Fruit fly (Drosophila melanogaster) whole organism, embryonic: ENCODE data around the gene Ppat-Dpck.

Source experiments
- Adf1 ChIP-seq: fragments of 200-800 bp; sonication (Bioruptor generic); IDR thresholded peaks from 2 replicates; pipeline ENCODE4 v1.3.6; 2022; ENCODE audit warnings: missing biosample characterization, missing genetic modification characterization
- CG10209 ChIP-seq: fragments of 200-800 bp; sonication (Bioruptor generic); optimal IDR thresholded peaks from 3 replicates; lab custom pipeline; 2017; ENCODE audit warnings: missing biosample characterization, mild to moderate bottlenecking, missing genetic modification characterization, missing genetic modification reagents
- CG10462 ChIP-seq: fragments of 200-800 bp; sonication (Bioruptor generic); optimal IDR thresholded peaks from 2 replicates; lab custom pipeline; 2016; ENCODE audit warnings: missing biosample characterization, missing genetic modification characterization
- CG11456 ChIP-seq: fragments of 200-800 bp; sonication (Bioruptor generic); IDR thresholded peaks from 3 replicates; pipeline ENCODE4 v1.3.6; 2022; ENCODE audit warnings: missing biosample characterization, missing genetic modification characterization
- CG12744 ChIP-seq: fragments of 200-800 bp; sonication (Bioruptor generic); optimal IDR thresholded peaks from 2 replicates; lab custom pipeline; 2016; ENCODE audit warnings: missing biosample characterization, missing genetic modification characterization
- CG12942 ChIP-seq: fragments of 200-800 bp; sonication (Bioruptor generic); optimal IDR thresholded peaks from 3 replicates; lab custom pipeline; 2016; ENCODE audit warnings: missing biosample characterization, missing genetic modification characterization
- CG15269 ChIP-seq: fragments of 200-800 bp; sonication (Bioruptor generic); optimal IDR thresholded peaks from 2 replicates; lab custom pipeline; 2018; ENCODE audit warnings: missing biosample characterization, mild to moderate bottlenecking, missing genetic modification characterization, moderate library complexity
- CG15514 ChIP-seq: fragments of 200-800 bp; sonication (Bioruptor generic); optimal IDR thresholded peaks from 3 replicates; lab custom pipeline; 2017; ENCODE audit warnings: missing biosample characterization, missing genetic modification characterization, mild to moderate bottlenecking, moderate library complexity, missing genetic modification reagents
- CG16863 ChIP-seq: fragments of 200-800 bp; sonication (Bioruptor generic); optimal IDR thresholded peaks from 3 replicates; lab custom pipeline; 2016; ENCODE audit warnings: missing biosample characterization, missing genetic modification characterization
- CG17361 ChIP-seq: fragments of 200-800 bp; sonication (Bioruptor generic); IDR thresholded peaks from 3 replicates; pipeline ENCODE4 v1.3.6; 2022; ENCODE audit warnings: missing biosample characterization, missing genetic modification characterization
- CG17568 ChIP-seq: fragments of 200-800 bp; sonication (Bioruptor generic); optimal IDR thresholded peaks from 2 replicates; lab custom pipeline; 2018; ENCODE audit warnings: missing biosample characterization, mild to moderate bottlenecking, missing genetic modification characterization, moderate library complexity
- CG18262 ChIP-seq: fragments of 200-800 bp; optimal IDR thresholded peaks from 3 replicates; lab custom pipeline; 2019; ENCODE audit warnings: missing biosample characterization, mild to moderate bottlenecking, missing genetic modification characterization, moderate library complexity
- CG18599 ChIP-seq: fragments of 200-800 bp; sonication (Bioruptor generic); optimal IDR thresholded peaks from 3 replicates; lab custom pipeline; 2017; ENCODE audit warnings: missing biosample characterization, missing genetic modification characterization, mild to moderate bottlenecking, moderate library complexity, missing genetic modification reagents
- CG18764 ChIP-seq: fragments of 200-800 bp; sonication (Bioruptor generic); optimal IDR thresholded peaks from 3 replicates; lab custom pipeline; 2016; ENCODE audit warnings: missing biosample characterization, missing genetic modification characterization
- CG2120 ChIP-seq: fragments of 200-800 bp; sonication (Bioruptor generic); optimal IDR thresholded peaks from 3 replicates; lab custom pipeline; 2016; ENCODE audit warnings: missing biosample characterization, missing genetic modification characterization
- CG3163 ChIP-seq: fragments of 200-800 bp; sonication (Bioruptor generic); optimal IDR thresholded peaks from 3 replicates; lab custom pipeline; 2016; ENCODE audit warnings: missing biosample characterization, missing genetic modification characterization
- CG32767 ChIP-seq: fragments of 200-800 bp; sonication (Bioruptor generic); IDR thresholded peaks from 2 replicates; pipeline ENCODE4 v1.3.6; 2022; ENCODE audit warnings: missing biosample characterization, missing genetic modification characterization
- CG33213 ChIP-seq: fragments of 200-800 bp; sonication (Bioruptor generic); optimal IDR thresholded peaks from 3 replicates; lab custom pipeline; 2016; ENCODE audit warnings: missing biosample characterization, missing genetic modification characterization
- CG3995 ChIP-seq: fragments of 200-800 bp; sonication (Bioruptor generic); optimal IDR thresholded peaks from 3 replicates; lab custom pipeline; 2016; ENCODE audit warnings: missing biosample characterization, missing genetic modification characterization
- CG6765 ChIP-seq: fragments of 200-800 bp; sonication (Bioruptor generic); optimal IDR thresholded peaks from 3 replicates; lab custom pipeline; 2017; ENCODE audit warnings: missing biosample characterization, mild to moderate bottlenecking, missing genetic modification characterization
- CG7271 ChIP-seq: fragments of 200-800 bp; sonication (Bioruptor generic); optimal IDR thresholded peaks from 2 replicates; lab custom pipeline; 2018; ENCODE audit warnings: missing biosample characterization, mild to moderate bottlenecking, missing genetic modification characterization, moderate library complexity
- CG9215 ChIP-seq: fragments of 200-800 bp; sonication (Bioruptor generic); IDR thresholded peaks from 2 replicates; pipeline ENCODE4 v1.3.6; 2022; ENCODE audit warnings: missing biosample characterization, missing genetic modification characterization
- Doc3 ChIP-seq: fragments of 200-800 bp; sonication (Bioruptor generic); IDR thresholded peaks from 3 replicates; pipeline ENCODE4 v1.3.6; 2022; ENCODE audit warnings: missing biosample characterization, missing genetic modification characterization; ENCODE audit not compliant: partially characterized antibody
- Dp ChIP-seq: fragments of 200-800 bp; sonication (Bioruptor generic); optimal IDR thresholded peaks from 2 replicates; lab custom pipeline; 2018; ENCODE audit warnings: missing biosample characterization, mild to moderate bottlenecking, missing genetic modification characterization, moderate library complexity
- Gug ChIP-seq: fragments of 200-800 bp; sonication (Bioruptor generic); IDR thresholded peaks from 4 replicates; pipeline ENCODE4 v1.3.6; 2022; ENCODE audit warnings: missing biosample characterization, missing genetic modification characterization
- Hand ChIP-seq: fragments of 200-800 bp; sonication (Bioruptor generic); optimal IDR thresholded peaks from 2 replicates; lab custom pipeline; 2017; ENCODE audit warnings: mild to moderate bottlenecking, missing biosample characterization, missing genetic modification reagents, missing genetic modification characterization
- Hmx ChIP-seq: fragments of 200-800 bp; sonication (Bioruptor generic); optimal IDR thresholded peaks from 2 replicates; lab custom pipeline; 2016; ENCODE audit warnings: missing biosample characterization, missing genetic modification characterization
- MBD-R2 ChIP-seq: fragments of 200-800 bp; sonication (Bioruptor generic); IDR thresholded peaks from 2 replicates; pipeline ENCODE4 v1.3.6; 2022; ENCODE audit warnings: missing biosample characterization, missing genetic modification characterization
- Mad ChIP-seq: fragments of 200-800 bp; sonication (Bioruptor generic); optimal IDR thresholded peaks from 2 replicates; lab custom pipeline; 2016; ENCODE audit warnings: missing biosample characterization, missing genetic modification characterization
- Optix ChIP-seq: fragments of 200-800 bp; sonication (Bioruptor generic); IDR thresholded peaks from 3 replicates; pipeline ENCODE4 v1.3.6; 2022; ENCODE audit warnings: missing biosample characterization, missing genetic modification characterization
- Side ChIP-seq: fragments of 200-800 bp; sonication (Bioruptor generic); optimal IDR thresholded peaks from 2 replicates; lab custom pipeline; 2016; ENCODE audit warnings: missing biosample characterization, missing genetic modification characterization
- Sox102F ChIP-seq: fragments of 200-800 bp; sonication (Bioruptor generic); optimal IDR thresholded peaks from 2 replicates; lab custom pipeline; 2018; ENCODE audit warnings: missing biosample characterization, mild to moderate bottlenecking, missing genetic modification characterization, moderate library complexity
- Ssrp ChIP-seq: fragments of 200-800 bp; sonication (Bioruptor generic); optimal IDR thresholded peaks from 2 replicates; lab custom pipeline; 2018; ENCODE audit warnings: missing biosample characterization, mild to moderate bottlenecking, missing genetic modification characterization, moderate library complexity
- TFAM ChIP-seq: fragments of 200-800 bp; sonication (Bioruptor generic); optimal IDR thresholded peaks from 2 replicates; lab custom pipeline; 2017; ENCODE audit warnings: missing biosample characterization, missing genetic modification characterization, inconsistent platforms
- ac ChIP-seq: fragments of 200-800 bp; sonication (Bioruptor generic); optimal IDR thresholded peaks from 3 replicates; lab custom pipeline; 2017; ENCODE audit warnings: missing biosample characterization, mild to moderate bottlenecking, missing genetic modification characterization
- bbx ChIP-seq: fragments of 200-800 bp; sonication (Bioruptor generic); IDR thresholded peaks from 2 replicates; pipeline ENCODE4 v1.3.6; 2022; ENCODE audit warnings: missing biosample characterization, missing genetic modification characterization; ENCODE audit not compliant: partially characterized antibody
- dati ChIP-seq: fragments of 200-800 bp; sonication (Bioruptor generic); IDR thresholded peaks from 2 replicates; pipeline ENCODE4 v1.3.6; 2022; ENCODE audit warnings: missing biosample characterization, missing genetic modification characterization
- dimm ChIP-seq: fragments of 200-800 bp; sonication (Bioruptor generic); IDR thresholded peaks from 2 replicates; pipeline ENCODE4 v1.3.6; 2022; ENCODE audit warnings: missing biosample characterization, missing genetic modification characterization
- hb ChIP-seq: fragments of 200-800 bp; sonication (Bioruptor generic); IDR thresholded peaks from 3 replicates; pipeline ENCODE4 v1.3.6; 2022; ENCODE audit warnings: missing biosample characterization, missing genetic modification characterization; ENCODE audit not compliant: partially characterized antibody
- jumu ChIP-seq: fragments of 200-800 bp; sonication (Bioruptor generic); optimal IDR thresholded peaks from 3 replicates; lab custom pipeline; 2016; ENCODE audit warnings: missing biosample characterization, missing genetic modification characterization
- kah ChIP-seq: fragments of 200-800 bp; sonication (Bioruptor generic); optimal IDR thresholded peaks from 2 replicates; lab custom pipeline; 2018; ENCODE audit warnings: missing biosample characterization, mild to moderate bottlenecking, missing genetic modification characterization
- kni ChIP-seq: fragments of 200-800 bp; sonication (Bioruptor generic); optimal IDR thresholded peaks from 3 replicates; lab custom pipeline; 2017; ENCODE audit warnings: mild to moderate bottlenecking, missing biosample characterization, missing genetic modification reagents, missing genetic modification characterization
- org-1 ChIP-seq: fragments of 200-800 bp; sonication (Bioruptor generic); optimal IDR thresholded peaks from 2 replicates; lab custom pipeline; 2017; ENCODE audit warnings: missing biosample characterization, missing genetic modification characterization
- pan ChIP-seq, 4 experiments: fragments of >200 bp in 3 of 4; fragments of 200-800 bp in 1 of 4; sonication (Bioruptor generic) in 1 of 4; optimal IDR thresholded peaks in 3 of 4; IDR thresholded peaks in 1 of 4; 2 replicates each; pipeline versions ENCODE4 v1.3.6 to Lab custom; 2017 to 2022; ENCODE audit warnings: missing biosample characterization in 2 of 4, missing genetic modification characterization in 2 of 4, mixed read lengths in 1 of 4
- pros ChIP-seq: fragments of 200-800 bp; sonication (Bioruptor generic); optimal IDR thresholded peaks from 3 replicates; lab custom pipeline; 2019; ENCODE audit warnings: missing biosample characterization, mild to moderate bottlenecking, missing genetic modification characterization, moderate library complexity
- toy ChIP-seq: fragments of 200-800 bp; sonication (Bioruptor generic); IDR thresholded peaks from 2 replicates; pipeline ENCODE4 v1.3.6; 2022; ENCODE audit warnings: missing biosample characterization, missing genetic modification characterization
- tup ChIP-seq: fragments of 200-800 bp; sonication (Bioruptor generic); optimal IDR thresholded peaks from 2 replicates; lab custom pipeline; 2016; ENCODE audit warnings: missing biosample characterization, mild to moderate bottlenecking, missing genetic modification characterization, moderate library complexity
- vnd ChIP-seq: fragments of 200-800 bp; sonication (Bioruptor generic); IDR thresholded peaks from 3 replicates; pipeline ENCODE4 v1.3.6; 2022; ENCODE audit warnings: missing biosample characterization, missing genetic modification characterization; ENCODE audit not compliant: partially characterized antibody
- zf30C ChIP-seq: fragments of 200-800 bp; sonication (Bioruptor generic); optimal IDR thresholded peaks from 3 replicates; lab custom pipeline; 2018; ENCODE audit warnings: missing biosample characterization, mild to moderate bottlenecking, missing genetic modification characterization

Gene Ppat-Dpck

DNA sequence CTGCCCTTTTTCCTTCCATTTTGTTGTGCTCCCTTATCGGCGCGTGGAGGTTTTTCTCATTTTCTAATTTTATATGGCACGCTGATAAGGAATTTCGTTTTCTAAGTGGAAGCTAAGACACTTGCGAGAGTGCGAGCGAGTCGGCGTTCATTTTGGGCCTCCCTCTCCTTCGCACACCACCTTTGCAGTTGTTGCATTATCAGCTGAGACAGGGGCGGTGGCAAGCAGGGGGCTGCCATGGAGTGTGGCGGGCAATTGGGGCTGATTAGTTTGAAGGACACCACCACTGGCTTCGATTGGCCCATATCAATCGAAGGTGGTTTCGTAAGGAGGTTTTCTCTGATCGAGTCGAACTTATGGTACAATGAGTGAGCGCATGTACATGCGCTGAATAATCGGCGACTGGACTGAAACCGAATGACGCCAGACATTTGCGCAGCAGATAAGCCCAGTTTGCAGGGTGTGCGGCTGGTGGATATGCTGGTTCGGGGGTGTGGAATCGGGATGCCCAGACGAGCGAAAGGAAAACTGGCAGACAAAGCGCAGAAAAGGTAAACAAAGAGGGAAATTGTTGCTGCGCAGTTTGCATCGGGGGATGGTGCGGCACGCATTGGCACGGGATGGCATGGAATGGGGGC is 41.2 kb upstream of the Ppat-Dpck start (continued):
- no peak for TF ChIP-seq CG18764 (GFP tag; lab: Kevin White, UChicago)
- TF ChIP-seq tup (GFP tag; lab: Kevin White, UChicago), result peak; percentile 10
- TF ChIP-seq CG18262 (tag; lab: Kevin White, UChicago), result no peak
- no peak for TF ChIP-seq CG2120 (GFP tag; lab: Kevin White, UChicago)
- no peak for TF ChIP-seq CG3163
- TF ChIP-seq CG10462 (GFP tag; lab: Kevin White, UChicago), result no peak
- 0 out of 3 replicates have a peak, but pooled peaks have one; percentile 46 for TF ChIP-seq vnd (GFP tag; lab: Robert Waterston, UW)
- no peak for TF ChIP-seq CG12744 (GFP tag; lab: Kevin White, UChicago)
- TF ChIP-seq Side (GFP tag; lab: Kevin White, UChicago), result no peak
- TF ChIP-seq kah (GFP tag; lab: Kevin White, UChicago), result no peak
- TF ChIP-seq Gug, result no peak
- TF ChIP-seq pros (GFP tag; lab: Kevin White, UChicago), result peak; percentile 86
- no peak for TF ChIP-seq CG16863 (GFP tag; lab: Kevin White, UChicago)
- TF ChIP-seq Optix (GFP tag; lab: Robert Waterston, UW), result no peak
- TF ChIP-seq toy, result no peak
- TF ChIP-seq hb (GFP tag; lab: Robert Waterston, UW), result 0 out of 3 replicates have a peak, but pooled peaks have one; percentile 45
- no peak for TF ChIP-seq dati (GFP tag; lab: Robert Waterston, UW)
- TF ChIP-seq CG12942 (GFP tag; lab: Kevin White, UChicago), result no peak
- no peak for TF ChIP-seq Doc3 (GFP tag; lab: Robert Waterston, UW)
- TF ChIP-seq CG10209 (GFP tag; lab: Kevin White, UChicago), result no peak
- no peak for TF ChIP-seq Sox102F (GFP tag; lab: Kevin White, UChicago)
- TF ChIP-seq CG33213, result no peak
- no peak for TF ChIP-seq TFAM (GFP tag; lab: Kevin White, UChicago)
- TF ChIP-seq Ssrp (tag; lab: Kevin White, UChicago), result no peak
- no peak for TF ChIP-seq CG32767 (GFP tag; lab: Robert Waterston, UW)
- no peak for TF ChIP-seq MBD-R2 (GFP tag; lab: Robert Waterston, UW)
- TF ChIP-seq Adf1, result peak; percentile 45
- TF ChIP-seq Hand (GFP tag; lab: Kevin White, UChicago), result no peak
- no peak for TF ChIP-seq CG17361 (GFP tag; lab: Robert Waterston, UW)
- no peak for TF ChIP-seq zf30C (GFP tag; lab: Kevin White, UChicago)
- no peak for TF ChIP-seq ac
- no peak for TF ChIP-seq Hmx
- no peak for TF ChIP-seq Mad
- TF ChIP-seq CG18599 (GFP tag; lab: Kevin White, UChicago), result peak; percentile 24
- TF ChIP-seq CG11456 (GFP tag; lab: Robert Waterston, UW), result no peak
- TF ChIP-seq Dp (GFP tag; lab: Kevin White, UChicago), result no peak
- TF ChIP-seq kni (GFP tag; lab: Kevin White, UChicago), result no peak
- TF ChIP-seq CG15514, result no peak
- no peak for TF ChIP-seq org-1
- no peak for TF ChIP-seq jumu (GFP tag; lab: Kevin White, UChicago)
- TF ChIP-seq bbx (GFP tag; lab: Robert Waterston, UW), result no peak; the same call in 1 of the 2 replicates
- TF ChIP-seq CG15269 (tag; lab: Kevin White, UChicago), result no peak
- TF ChIP-seq CG7271 (tag; lab: Kevin White, UChicago), result no peak
- TF ChIP-seq pan (optimal IDR thresholded peaks at IDR 0.05; lab: Kevin White, UChicago), result no peak
- TF ChIP-seq pan (GFP tag; optimal IDR thresholded peaks at IDR 0.05 in 1 of 2, IDR thresholded peaks at IDR 0.05 in 1 of 2), result no peak
- TF ChIP-seq CG6765 (GFP tag; lab: Kevin White, UChicago), result no peak
- TF ChIP-seq CG9215 (GFP tag; lab: Robert Waterston, UW), result no peak
- TF ChIP-seq CG17568 (GFP tag; lab: Kevin White, UChicago), result no peak
- no peak for TF ChIP-seq CG3995 (GFP tag; lab: Kevin White, UChicago)
- TF ChIP-seq dimm, result no peak
